Worm (Caenorhabditis elegans): Measurements from ENCODE around the gene F36F12.1.
A peak's percentile ranks its signal among the peaks of the same experiment; 100 is the strongest.

Gene F36F12.1

ce11 chrV:2072807-2073206 is 30.2 kb downstream of the F36F12.1 start, which contains the start of gene Y40B10A.9:
Gene Y40B10A.9 (minus strand): TSS chrV:2072907.
- TF ChIP-seq dmd-8 (GFP tag; IDR thresholded peaks at IDR 0.05), result no peak
- no peak for TF ChIP-seq dpl-1 (GFP tag; optimal IDR thresholded peaks at IDR 0.05)
- TF ChIP-seq F49E8.2 (tag; optimal IDR thresholded peaks at IDR 0.05; ENCODE audit: borderline replicate concordance), result no peak
- no peak for TF ChIP-seq ZK337.2 (GFP tag; IDR thresholded peaks at IDR 0.05)
- no peak for TF ChIP-seq mes-2 (tag; optimal IDR thresholded peaks at IDR 0.05; ENCODE audit: poor library complexity, severe bottlenecking)
- no peak for TF ChIP-seq F26F4.8 (GFP tag; conservative IDR thresholded peaks at IDR 0.05)
- TF ChIP-seq vab-7 (GFP tag; IDR thresholded peaks at IDR 0.05), result no peak
- no peak for TF ChIP-seq zfp-2 (tag; optimal IDR thresholded peaks at IDR 0.05)
- TF ChIP-seq unc-62 (GFP tag; optimal IDR thresholded peaks at IDR 0.05 in 1 of 2), result no peak
- no peak for TF ChIP-seq unc-62 (tag; optimal IDR thresholded peaks at IDR 0.05)

ce11 chrV:2068728-2069443 is 34.1 kb downstream of the F36F12.1 start:
- TF ChIP-seq pha-4 (GFP tag; IDR thresholded peaks at IDR 0.05) (peak; percentile 14; the same call in 1 of the 2 replicates), pha-4 (tag; optimal IDR thresholded peaks at IDR 0.05) (no peak), dmd-8 (GFP tag; IDR thresholded peaks at IDR 0.05) (0 out of 2 replicates have a peak, but pooled peaks have one; percentile 28), set-16 (GFP tag; IDR thresholded peaks at IDR 0.05) (peak; percentile 16; the same call in 1 of the 2 replicates), rbr-2 (tag; optimal IDR thresholded peaks at IDR 0.05) (no peak), lin-38 (GFP tag; IDR thresholded peaks at IDR 0.05) (peak; percentile 12; the same call in 1 of the 2 replicates), F49E8.2 (tag; optimal IDR thresholded peaks at IDR 0.05; ENCODE audit: borderline replicate concordance) (peak; percentile 17), aha-1 (tag) (peak; percentile 67), tra-1 (GFP tag; IDR thresholded peaks at IDR 0.05) (no peak)

- TF ChIP-seq daf-8 (GFP tag; IDR thresholded peaks at IDR 0.05) (no peak), hmg-1.1 (GFP tag; IDR thresholded peaks at IDR 0.05) (peak; percentile 55; the same call in 1 of the 2 replicates), lsy-2 (tag; optimal IDR thresholded peaks at IDR 0.05) (peak in 1 of 2 experiments; percentile 47), lin-13 (GFP tag; optimal IDR thresholded peaks at IDR 0.05) (peak; percentile 12), F37D6.2 (tag; optimal IDR thresholded peaks at IDR 0.05) (no peak), hlh-11 (tag; optimal IDR thresholded peaks at IDR 0.05) (peak; percentile 73), mep-1 (tag; optimal IDR thresholded peaks at IDR 0.05) (peak; percentile 67), hif-1 (tag; optimal IDR thresholded peaks at IDR 0.05) (peak in 1 of 2 experiments; percentile 1), nhr-111 (GFP tag; optimal IDR thresholded peaks at IDR 0.05) (no peak), ceh-32 (tag; optimal IDR thresholded peaks at IDR 0.05; ENCODE audit: poor library complexity) (no peak), mes-2 (tag; optimal IDR thresholded peaks at IDR 0.05; ENCODE audit: poor library complexity, severe bottlenecking) (peak; percentile 46), R02D3.7 (tag; optimal IDR thresholded peaks at IDR 0.05) (no peak), arid-1 (GFP tag; conservative IDR thresholded peaks at IDR 0.05) (0 out of 2 replicates have a peak, but pooled peaks have one; percentile 9), nhr-77 (tag; optimal IDR thresholded peaks at IDR 0.05) (no peak), ama-1 (optimal IDR thresholded peaks at IDR 0.05) (peak; percentile 23), zfp-3 (GFP tag; conservative IDR thresholded peaks at IDR 0.05) (no peak), nhr-41 (GFP tag; IDR thresholded peaks at IDR 0.05) (no peak), nhr-76 (tag; optimal IDR thresholded peaks at IDR 0.05) (no peak), nhr-25 (tag; optimal IDR thresholded peaks at IDR 0.05; ENCODE audit: borderline replicate concordance, insufficient read depth) (peak; percentile 49), aha-1 (tag) (peak; percentile 97), D1046.2 (GFP tag; IDR thresholded peaks at IDR 0.05) (0 out of 2 replicates have a peak, but pooled peaks have one; percentile 16), daf-16 (GFP tag; optimal IDR thresholded peaks at IDR 0.05) (no peak), daf-16 (tag; optimal IDR thresholded peaks at IDR 0.05) (peak; percentile 16), hlh-30 (tag; optimal IDR thresholded peaks at IDR 0.05; ENCODE audit: insufficient read depth) (peak; percentile 96), lim-7 (GFP tag; IDR thresholded peaks at IDR 0.05) (peak; percentile 66; the same call in 1 of the 2 replicates), mdl-1 (tag; optimal IDR thresholded peaks at IDR 0.05) (peak in 1 of 2 experiments; percentile 88), snpc-1.2 (GFP tag; IDR thresholded peaks at IDR 0.05) (peak; percentile 43; the same call in 1 of the 2 replicates), dve-1 (tag; optimal IDR thresholded peaks at IDR 0.05; ENCODE audit: insufficient read depth) (peak; percentile 69), lin-38 (GFP tag; IDR thresholded peaks at IDR 0.05) (peak; percentile 8; the same call in 1 of the 2 replicates), mdt-29 (GFP tag; IDR thresholded peaks at IDR 0.05) (peak; percentile 25; the same call in 1 of the 2 replicates)
These were observed 35.0 kb downstream of the F36F12.1 start, which contains the start of gene lbp-9 for ce11 chrV:2067985-2068499. Gene lbp-9 (plus strand): TSS chrV:2068449.

Data from whole organism, L4 larva.